Worm (Caenorhabditis elegans): Measurements from ENCODE around the gene F56D6.12.

ce11 chrIV:3904620-3905019 is 3.3 kb upstream of the F56D6.12 start, which contains the start of gene F56D6.21:
- TF ChIP-seq ama-1 (optimal IDR thresholded peaks at IDR 0.05) (no peak), unc-55 (GFP tag; optimal IDR thresholded peaks at IDR 0.05) (no peak), nhr-11 (tag; optimal IDR thresholded peaks at IDR 0.05) (no peak), lin-39 (tag; optimal IDR thresholded peaks at IDR 0.05) (no peak), fos-1 (tag; optimal IDR thresholded peaks at IDR 0.05) (no peak), sma-3 (GFP tag; optimal IDR thresholded peaks at IDR 0.05) (no peak), unc-62 (GFP tag; optimal IDR thresholded peaks at IDR 0.05) (no peak), F13H6.1 (tag; optimal IDR thresholded peaks at IDR 0.05) (no peak), nhr-129 (tag; optimal IDR thresholded peaks at IDR 0.05) (no peak), snpc-4 (tag; optimal IDR thresholded peaks at IDR 0.05) (no peak)
